Comparison of ENCODE assay signal across 1 worm cellular context in the genomic region with DNA sequence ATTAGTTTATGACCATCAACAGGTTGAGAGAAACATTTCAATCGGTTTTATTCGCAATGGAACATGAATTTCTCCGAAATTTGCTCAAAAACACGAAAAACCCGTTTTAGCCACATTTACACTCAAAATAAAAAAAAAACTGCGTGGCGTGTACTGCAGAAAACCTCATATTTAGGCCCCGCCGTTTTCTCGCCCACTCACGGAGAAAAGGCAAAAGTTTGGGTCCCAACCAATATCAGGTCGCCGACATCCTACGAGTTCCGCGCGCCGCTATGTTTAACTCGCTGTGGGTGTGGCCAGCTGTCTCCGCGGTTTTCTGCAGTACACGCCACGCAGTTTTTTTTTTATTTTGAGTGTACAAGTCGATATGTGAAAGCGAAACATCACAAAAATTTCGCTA.
TF ChIP-seq lines count a peak whose summit lies in the region.

No protein-coding gene starts in this region.

TF ChIP-seq in whole organism, L1 larva, 84 proteins besides CTCF, POLR2A, EP300 and RAD21 (continued from another document):
- TF ChIP-seq rnt-1 (tag; optimal IDR thresholded peaks at IDR 0.05; lab: Kevin White, UChicago) (peak; percentile 83), C04F5.9 (tag; optimal IDR thresholded peaks at IDR 0.05; lab: Kevin White, UChicago) (no peak), nhr-28 (tag; optimal IDR thresholded peaks at IDR 0.05; lab: Kevin White, UChicago) (no peak), grh-1 (GFP tag; IDR thresholded peaks at IDR 0.05; lab: Robert Waterston, UW) (0 out of 2 replicates have a peak, but pooled peaks have one; percentile 5), fkh-10 (GFP tag; optimal IDR thresholded peaks at IDR 0.05; lab: Kevin White, UChicago) (no peak), ceh-82 (tag; optimal IDR thresholded peaks at IDR 0.05; lab: Kevin White, UChicago) (no peak)
